Worm (Caenorhabditis elegans) whole organism, L3 larva: ENCODE measurements around the gene str-246.
A peak's percentile ranks its signal among the peaks of the same experiment; 100 is the strongest.
"Not testable (repeated sequence)": the region's sequence is repeated elsewhere in the genome, so short reads cannot be mapped to it uniquely, and the experiment has no call there.

Experiments used
- R02D3.7 ChIP-seq: fragments of 150-350 bp; optimal IDR thresholded peaks from 2 replicates; lab custom pipeline; 2014; ENCODE audit warnings: missing biosample characterization, missing genetic modification characterization
- ZK546.5 ChIP-seq: sonication (generic microtip); optimal IDR thresholded peaks from 2 replicates; lab custom pipeline; 2017; ENCODE audit warnings: missing biosample characterization, missing genetic modification characterization
- aly-2 ChIP-seq: fragments of 150-350 bp; optimal IDR thresholded peaks from 2 replicates; lab custom pipeline; 2014; ENCODE audit warnings: missing biosample characterization, missing genetic modification characterization
- ama-1 ChIP-seq: fragments of 150-350 bp; optimal IDR thresholded peaks from 2 replicates; lab custom pipeline; 2018
- ceh-16 ChIP-seq: sonication (generic microtip); optimal IDR thresholded peaks from 2 replicates; lab custom pipeline; 2017; ENCODE audit warnings: missing biosample characterization, missing genetic modification characterization
- ceh-28 ChIP-seq: fragments of 150-350 bp; optimal IDR thresholded peaks from 2 replicates; lab custom pipeline; 2014; ENCODE audit warnings: missing biosample characterization, missing genetic modification reagents, missing genetic modification characterization
- ceh-82 ChIP-seq: fragments of 150-350 bp; optimal IDR thresholded peaks from 2 replicates; lab custom pipeline; 2014; ENCODE audit warnings: missing biosample characterization, missing genetic modification characterization
- daf-12 ChIP-seq: fragments of 150-350 bp; optimal IDR thresholded peaks from 2 replicates; lab custom pipeline; 2014; ENCODE audit warnings: missing biosample characterization, missing genetic modification reagents, missing genetic modification characterization
- egl-27 ChIP-seq: sonication (generic microtip); optimal IDR thresholded peaks from 4 replicates; lab custom pipeline; 2017; ENCODE audit warnings: missing biosample characterization, missing genetic modification reagents, missing genetic modification characterization
- egl-5 ChIP-seq: fragments of 150-350 bp; optimal IDR thresholded peaks from 2 replicates; lab custom pipeline; 2017; ENCODE audit warnings: missing biosample characterization, missing genetic modification reagents, missing genetic modification characterization, inconsistent platforms
- elt-1 ChIP-seq: fragments of 150-350 bp; optimal IDR thresholded peaks from 2 replicates; lab custom pipeline; 2014; ENCODE audit warnings: missing biosample characterization, missing genetic modification characterization
- elt-2 ChIP-seq: sonication (generic microtip); optimal IDR thresholded peaks from 2 replicates; lab custom pipeline; 2016; ENCODE audit warnings: missing genetic modification reagents, mild to moderate bottlenecking, missing genetic modification characterization, missing compliant biosample characterization
- elt-3 ChIP-seq, 3 experiments: fragments of 150-350 bp in 1 of 3; sonication (generic microtip) in 2 of 3; optimal IDR thresholded peaks; 2 replicates in 2 of 3; 4 replicates in 1 of 3; lab custom pipeline; 2014 to 2017; ENCODE audit warnings: missing biosample characterization in 3 of 3, missing genetic modification characterization in 3 of 3
- fkh-2 ChIP-seq: fragments of 150-350 bp; optimal IDR thresholded peaks from 2 replicates; lab custom pipeline; 2014; ENCODE audit warnings: missing biosample characterization, missing genetic modification reagents, missing genetic modification characterization
- fos-1 ChIP-seq: fragments of 150-350 bp; optimal IDR thresholded peaks from 2 replicates; lab custom pipeline; 2014; ENCODE audit warnings: missing biosample characterization, missing genetic modification characterization
- hmg-11 ChIP-seq: sonication (generic microtip); optimal IDR thresholded peaks from 2 replicates; lab custom pipeline; 2016; ENCODE audit warnings: missing genetic modification characterization, missing compliant biosample characterization
- jun-1 ChIP-seq: fragments of 150-350 bp; optimal IDR thresholded peaks from 2 replicates; lab custom pipeline; 2014; ENCODE audit warnings: missing biosample characterization, missing genetic modification reagents, missing genetic modification characterization
- lin-15B ChIP-seq: fragments of 150-350 bp; optimal IDR thresholded peaks from 2 replicates; lab custom pipeline; 2014; ENCODE audit warnings: missing biosample characterization, missing genetic modification characterization
- lin-39 ChIP-seq: fragments of 150-350 bp; optimal IDR thresholded peaks from 2 replicates; lab custom pipeline; 2018; ENCODE audit warnings: missing biosample characterization, missing genetic modification reagents, missing genetic modification characterization
- lsy-12 ChIP-seq: sonication (generic microtip); optimal IDR thresholded peaks from 2 replicates; lab custom pipeline; 2016; ENCODE audit warnings: mild to moderate bottlenecking, missing genetic modification characterization, missing compliant biosample characterization
- mdl-1 ChIP-seq: fragments of 150-350 bp; optimal IDR thresholded peaks from 2 replicates; lab custom pipeline; 2014; ENCODE audit warnings: missing biosample characterization, missing genetic modification characterization
- mml-1 ChIP-seq: fragments of 150-350 bp; sonication (generic microtip); optimal IDR thresholded peaks from 3 replicates; lab custom pipeline; 2014; ENCODE audit warnings: missing biosample characterization, missing genetic modification characterization
- nfya-1 ChIP-seq: sonication (generic microtip); optimal IDR thresholded peaks from 2 replicates; lab custom pipeline; 2017; ENCODE audit warnings: missing genetic modification characterization, mild to moderate bottlenecking, missing compliant biosample characterization, antibody characterized with exemption, moderate library complexity; ENCODE audit not compliant: insufficient read depth
- nhr-11 ChIP-seq: fragments of 150-350 bp; optimal IDR thresholded peaks from 2 replicates; lab custom pipeline; 2014; ENCODE audit warnings: missing biosample characterization, missing genetic modification characterization
- nhr-12 ChIP-seq: fragments of 150-350 bp; optimal IDR thresholded peaks from 2 replicates; lab custom pipeline; 2014; ENCODE audit warnings: missing biosample characterization, missing genetic modification characterization
- nhr-23 ChIP-seq: fragments of 150-350 bp; optimal IDR thresholded peaks from 2 replicates; lab custom pipeline; 2014; ENCODE audit warnings: missing biosample characterization, missing genetic modification reagents, missing genetic modification characterization
- nhr-25 ChIP-seq: sonication (generic microtip); optimal IDR thresholded peaks from 2 replicates; lab custom pipeline; 2017; ENCODE audit warnings: missing biosample characterization, missing genetic modification characterization
- nhr-28 ChIP-seq: fragments of 150-350 bp; optimal IDR thresholded peaks from 2 replicates; lab custom pipeline; 2014; ENCODE audit warnings: missing biosample characterization, missing genetic modification characterization
- nhr-43 ChIP-seq: sonication (generic microtip); optimal IDR thresholded peaks from 2 replicates; lab custom pipeline; 2016; ENCODE audit warnings: mild to moderate bottlenecking, missing genetic modification characterization, missing compliant biosample characterization; ENCODE audit not compliant: poor library complexity, severe bottlenecking
- nhr-67 ChIP-seq: fragments of 150-350 bp; optimal IDR thresholded peaks from 2 replicates; lab custom pipeline; 2014; ENCODE audit warnings: missing biosample characterization, missing genetic modification characterization
- nhr-77 ChIP-seq: fragments of 150-350 bp; optimal IDR thresholded peaks from 2 replicates; lab custom pipeline; 2014; ENCODE audit warnings: missing biosample characterization, missing genetic modification characterization
- pha-4 ChIP-seq: fragments of 150-350 bp; optimal IDR thresholded peaks from 2 replicates; lab custom pipeline; 2014; ENCODE audit warnings: missing biosample characterization, missing genetic modification reagents, missing genetic modification characterization
- pqm-1 ChIP-seq: fragments of 150-350 bp; optimal IDR thresholded peaks from 2 replicates; lab custom pipeline; 2017; ENCODE audit warnings: missing biosample characterization, missing genetic modification characterization, inconsistent platforms
- sea-2 ChIP-seq: fragments of 150-350 bp; sonication (generic microtip); optimal IDR thresholded peaks from 4 replicates; lab custom pipeline; 2014; ENCODE audit warnings: missing biosample characterization, missing genetic modification reagents, missing genetic modification characterization
- skn-1 ChIP-seq: fragments of 150-350 bp; optimal IDR thresholded peaks from 2 replicates; lab custom pipeline; 2014; ENCODE audit warnings: missing biosample characterization, missing genetic modification characterization
- snpc-4 ChIP-seq: fragments of 150-350 bp; optimal IDR thresholded peaks from 2 replicates; lab custom pipeline; 2014; ENCODE audit warnings: missing biosample characterization, missing genetic modification characterization
- unc-39 ChIP-seq: sonication (generic microtip); optimal IDR thresholded peaks from 4 replicates; lab custom pipeline; 2017; ENCODE audit warnings: missing biosample characterization, missing genetic modification characterization
- zag-1 ChIP-seq: fragments of 150-350 bp; optimal IDR thresholded peaks from 2 replicates; lab custom pipeline; 2014; ENCODE audit warnings: missing biosample characterization, missing genetic modification characterization
- ztf-11 ChIP-seq: fragments of 150-350 bp; optimal IDR thresholded peaks from 2 replicates; lab custom pipeline; 2014; ENCODE audit warnings: missing biosample characterization, missing genetic modification characterization
- ztf-4 ChIP-seq: fragments of 150-350 bp; optimal IDR thresholded peaks from 2 replicates; lab custom pipeline; 2014; ENCODE audit warnings: missing biosample characterization, missing genetic modification characterization

Gene str-246

ce11 chrIII:11077404-11077803, at the start of gene str-246:
str-246 (plus strand) TSS chrIII:11077704.
- TF ChIP-seq aly-2 (tag; lab: Kevin White, UChicago) (no peak), nhr-23 (no peak), egl-27 (tag; lab: Kevin White, UChicago) (no peak), mml-1 (tag; lab: Kevin White, UChicago) (no peak), nfya-1 (tag; lab: Kevin White, UChicago) (no peak), ceh-16 (tag; lab: Kevin White, UChicago) (no peak), nhr-11 (tag; lab: Kevin White, UChicago) (no peak), hmg-11 (tag; lab: Kevin White, UChicago) (no peak), ceh-28 (tag; lab: Kevin White, UChicago) (no peak), jun-1 (tag; lab: Kevin White, UChicago) (no peak), fkh-2 (no peak), ZK546.5 (no peak), daf-12 (tag; lab: Kevin White, UChicago) (no peak), pha-4 (tag; lab: Kevin White, UChicago) (no peak), mdl-1 (no peak), ztf-4 (tag; lab: Kevin White, UChicago) (no peak), fos-1 (no peak), pqm-1 (tag; lab: Kevin White, UChicago) (no peak)
- TF ChIP-seq, all 47 proteins: peak for 0

- not testable (repeated sequence) for TF ChIP-seq jun-1 (tag; lab: Kevin White, UChicago); ama-1 (lab: Kevin White, UChicago); ceh-16 (tag; lab: Kevin White, UChicago)
- TF ChIP-seq, all 47 proteins: peak for 0; not testable (repeated sequence) for 47
These were observed 48.2 kb upstream of the str-246 start, which contains the start of gene Y48A6B.8 for ce11 chrIII:11029337-11029736. Y48A6B.8 (minus strand) TSS chrIII:11029437.

- TF ChIP-seq ZK546.5 (no peak), R02D3.7 (tag; lab: Kevin White, UChicago) (no peak), lin-15B (no peak), ztf-11 (tag; lab: Kevin White, UChicago) (no peak), mdl-1 (no peak), nhr-11 (tag; lab: Kevin White, UChicago) (no peak), ceh-82 (tag; lab: Kevin White, UChicago) (no peak), nfya-1 (tag; lab: Kevin White, UChicago) (no peak), hmg-11 (tag; lab: Kevin White, UChicago) (no peak), nhr-23 (no peak), skn-1 (tag; lab: Kevin White, UChicago) (no peak), nhr-12 (tag; lab: Kevin White, UChicago) (no peak), elt-1 (tag; lab: Kevin White, UChicago) (no peak), nhr-43 (tag; lab: Kevin White, UChicago) (no peak), snpc-4 (tag; lab: Kevin White, UChicago) (no peak), elt-2 (tag; lab: Kevin White, UChicago) (no peak), nhr-77 (no peak), lin-39 (tag; lab: Kevin White, UChicago) (no peak)
- TF ChIP-seq, all 47 proteins: peak for 0
These were observed 46.2 kb upstream of the str-246 start, which contains the start of gene Y48A6B.14 for ce11 chrIII:11031309-11031708. Y48A6B.14 (plus strand) TSS chrIII:11031609.

ce11 chrIII:11032872-11033271, 44.6 kb upstream of the str-246 start, which contains the start of gene Y48A6B.9:
Y48A6B.9 (plus strand) TSS chrIII:11033172.
- no peak for TF ChIP-seq nhr-28
- peak; percentile 36 for TF ChIP-seq elt-2 (tag; lab: Kevin White, UChicago)
- TF ChIP-seq, all 47 proteins: peak for 1

- TF ChIP-seq nhr-28 (no peak), fkh-2 (no peak), nhr-43 (tag; lab: Kevin White, UChicago) (no peak), lin-15B (peak; percentile 75), nhr-25 (tag; lab: Kevin White, UChicago) (peak; percentile 34), pqm-1 (tag; lab: Kevin White, UChicago) (peak; percentile 16), ama-1 (lab: Kevin White, UChicago) (no peak), skn-1 (tag; lab: Kevin White, UChicago) (no peak), nhr-23 (peak; percentile 64), pha-4 (tag; lab: Kevin White, UChicago) (peak; percentile 79), zag-1 (tag; lab: Kevin White, UChicago) (no peak), egl-5 (tag; lab: Kevin White, UChicago) (peak; percentile 94), elt-3 (tag; optimal IDR thresholded peaks at IDR 0.05; lab: Kevin White, UChicago) (no peak), elt-2 (tag; lab: Kevin White, UChicago) (peak; percentile 53), nhr-67 (no peak), mdl-1 (no peak), ceh-16 (tag; lab: Kevin White, UChicago) (no peak), ceh-82 (tag; lab: Kevin White, UChicago) (peak; percentile 37), aly-2 (tag; lab: Kevin White, UChicago) (no peak), lsy-12 (peak; percentile 45), ztf-11 (tag; lab: Kevin White, UChicago) (no peak), ceh-28 (tag; lab: Kevin White, UChicago) (peak; percentile 25), nfya-1 (tag; lab: Kevin White, UChicago) (peak; percentile 93), fos-1 (no peak), R02D3.7 (tag; lab: Kevin White, UChicago) (peak; percentile 53), ztf-4 (tag; lab: Kevin White, UChicago) (no peak), jun-1 (tag; lab: Kevin White, UChicago) (peak; percentile 11), unc-39 (tag; lab: Kevin White, UChicago) (no peak), hmg-11 (tag; lab: Kevin White, UChicago) (peak; percentile 62), nhr-11 (tag; lab: Kevin White, UChicago) (no peak), sea-2 (GFP tag; lab: Kevin White, UChicago) (no peak)
These were observed 41.4 kb upstream of the str-246 start for ce11 chrIII:11036132-11036531.
